Worm (Caenorhabditis elegans) whole organism, L1 larva: ENCODE data around the gene ZK470.6.

ENCODE experiments used
- C04F5.9 ChIP-seq: sonication (generic microtip); optimal IDR thresholded peaks from 2 replicates; lab custom pipeline; 2016; ENCODE audit warnings: missing genetic modification characterization, missing compliant biosample characterization
- C34B4.2 ChIP-seq: sonication (generic microtip); optimal IDR thresholded peaks from 2 replicates; lab custom pipeline; 2017; ENCODE audit warnings: mild to moderate bottlenecking, missing genetic modification characterization, missing compliant biosample characterization
- alr-1 ChIP-seq: fragments of 200-800 bp; sonication (Bioruptor generic); optimal IDR thresholded peaks from 2 replicates; lab custom pipeline; 2018; ENCODE audit warnings: borderline replicate concordance, mild to moderate bottlenecking, missing genetic modification characterization, missing compliant biosample characterization
- aly-2 ChIP-seq: fragments of 150-350 bp; optimal IDR thresholded peaks from 2 replicates; lab custom pipeline; 2014; ENCODE audit warnings: missing biosample characterization, missing genetic modification characterization
- ama-1 ChIP-seq: fragments of 150-350 bp; optimal IDR thresholded peaks from 2 replicates; lab custom pipeline; 2014
- efl-1 ChIP-seq, 4 experiments: fragments of 150-350 bp; optimal IDR thresholded peaks in 3 of 4; peaks in 1 of 4; 1 replicate in 1 of 4; 2 replicates in 3 of 4; lab custom pipeline; 2014; ENCODE audit warnings: missing biosample characterization in 2 of 4, missing genetic modification characterization in 2 of 4, missing genetic modification reagents in 2 of 4
- egl-13 ChIP-seq: sonication (generic microtip); optimal IDR thresholded peaks from 2 replicates; lab custom pipeline; 2016; ENCODE audit warnings: missing genotype, missing genetic modification reagents, missing genetic modification characterization, missing compliant biosample characterization
- ets-5 ChIP-seq: fragments of 200-800 bp; sonication (Bioruptor generic); IDR thresholded peaks from 2 replicates; pipeline ENCODE4 v1.3.6; 2022; ENCODE audit warnings: missing genetic modification characterization, missing compliant biosample characterization
- fkh-10 ChIP-seq: sonication (generic microtip); optimal IDR thresholded peaks from 2 replicates; lab custom pipeline; 2017; ENCODE audit warnings: missing biosample characterization, missing genetic modification reagents, missing genetic modification characterization
- fkh-8 ChIP-seq: sonication (generic microtip); optimal IDR thresholded peaks from 2 replicates; lab custom pipeline; 2016; ENCODE audit warnings: mild to moderate bottlenecking, missing genetic modification characterization, missing compliant biosample characterization
- fos-1 ChIP-seq: fragments of 150-350 bp; optimal IDR thresholded peaks from 2 replicates; lab custom pipeline; 2014; ENCODE audit warnings: missing biosample characterization, missing genetic modification characterization
- hlh-4 ChIP-seq: sonication (generic microtip); optimal IDR thresholded peaks from 2 replicates; lab custom pipeline; 2016; ENCODE audit warnings: mild to moderate bottlenecking, missing genetic modification characterization, missing compliant biosample characterization
- hpl-2 ChIP-seq: fragments of 150-350 bp; optimal IDR thresholded peaks from 2 replicates; lab custom pipeline; 2014; ENCODE audit warnings: missing biosample characterization, missing genetic modification reagents, missing genetic modification characterization
- irx-1 ChIP-seq: sonication (generic microtip); optimal IDR thresholded peaks from 2 replicates; lab custom pipeline; 2016; ENCODE audit warnings: missing genetic modification characterization, missing compliant biosample characterization
- isw-1 ChIP-seq: fragments of 200-800 bp; sonication (Bioruptor generic); IDR thresholded peaks from 2 replicates; pipeline ENCODE4 v1.3.6; 2022; ENCODE audit warnings: missing genetic modification characterization, missing compliant biosample characterization
- lin-35 ChIP-seq, 2 experiments: fragments of 150-350 bp; optimal IDR thresholded peaks; 2 replicates each; lab custom pipeline; 2014; ENCODE audit warnings: missing biosample characterization in 2 of 2, missing genetic modification characterization in 2 of 2, missing genetic modification reagents in 2 of 2
- lin-39 ChIP-seq: fragments of 150-350 bp; optimal IDR thresholded peaks from 2 replicates; lab custom pipeline; 2014; ENCODE audit warnings: missing biosample characterization, missing genetic modification reagents, missing genetic modification characterization
- lir-3 ChIP-seq: sonication (generic microtip); optimal IDR thresholded peaks from 2 replicates; lab custom pipeline; 2016; ENCODE audit warnings: mild to moderate bottlenecking, missing genetic modification characterization, moderate library complexity, missing compliant biosample characterization; ENCODE audit not compliant: poor library complexity
- lsy-2 ChIP-seq, 2 experiments: fragments of 150-350 bp; optimal IDR thresholded peaks; 2 replicates each; lab custom pipeline; 2014; ENCODE audit warnings: missing biosample characterization in 2 of 2, missing genetic modification characterization in 2 of 2
- mdl-1 ChIP-seq, 2 experiments: fragments of 150-350 bp; optimal IDR thresholded peaks; 2 replicates each; lab custom pipeline; 2014 to 2017; ENCODE audit warnings: missing biosample characterization in 2 of 2, missing genetic modification characterization in 2 of 2, inconsistent platforms in 1 of 2
- nhr-19 ChIP-seq: fragments of 200-800 bp; sonication (Bioruptor generic); conservative IDR thresholded peaks from 2 replicates; pipeline ENCODE4 v1.3.6; 2022; ENCODE audit warnings: missing genetic modification characterization, missing compliant biosample characterization
- nhr-237 ChIP-seq: fragments of 150-350 bp; optimal IDR thresholded peaks from 2 replicates; lab custom pipeline; 2014; ENCODE audit warnings: missing biosample characterization, missing genetic modification characterization
- nhr-76 ChIP-seq: sonication (generic microtip); optimal IDR thresholded peaks from 2 replicates; lab custom pipeline; 2017; ENCODE audit warnings: missing biosample characterization, missing genetic modification characterization
- nhr-77 ChIP-seq: fragments of 150-350 bp; optimal IDR thresholded peaks from 2 replicates; lab custom pipeline; 2014; ENCODE audit warnings: missing biosample characterization, missing genetic modification characterization
- nhr-84 ChIP-seq: sonication (generic microtip); optimal IDR thresholded peaks from 2 replicates; lab custom pipeline; 2017; ENCODE audit warnings: missing biosample characterization, missing genetic modification characterization
- nhr-85 ChIP-seq: sonication (generic microtip); peaks from one replicate; lab custom pipeline; 2016; ENCODE audit warnings: missing genetic modification characterization, inconsistent platforms, missing compliant biosample characterization
- nhr-90 ChIP-seq: sonication (generic microtip); optimal IDR thresholded peaks from 2 replicates; lab custom pipeline; 2016; ENCODE audit warnings: mild to moderate bottlenecking, missing genetic modification characterization, missing compliant biosample characterization; ENCODE audit not compliant: poor library complexity
- pag-3 ChIP-seq: sonication (generic microtip); optimal IDR thresholded peaks from 2 replicates; lab custom pipeline; 2017; ENCODE audit warnings: missing genetic modification characterization, mild to moderate bottlenecking, missing compliant biosample characterization, antibody characterized with exemption, borderline replicate concordance; ENCODE audit not compliant: insufficient read depth
- pax-3 ChIP-seq: fragments of 200-800 bp; sonication (Bioruptor generic); optimal IDR thresholded peaks from 2 replicates; lab custom pipeline; 2018; ENCODE audit warnings: mild to moderate bottlenecking, missing genetic modification characterization, moderate library complexity, missing compliant biosample characterization
- pqm-1 ChIP-seq: sonication (generic microtip); optimal IDR thresholded peaks from 3 replicates; lab custom pipeline; 2017; ENCODE audit warnings: missing biosample characterization, missing genetic modification characterization
- sox-4 ChIP-seq: sonication (generic microtip); optimal IDR thresholded peaks from 2 replicates; lab custom pipeline; 2016; ENCODE audit warnings: missing genetic modification characterization, missing compliant biosample characterization
- sup-37 ChIP-seq: fragments of 200-800 bp; sonication (Bioruptor generic); optimal IDR thresholded peaks from 2 replicates; lab custom pipeline; 2018; ENCODE audit warnings: mild to moderate bottlenecking, missing genetic modification characterization, missing compliant biosample characterization
- swsn-7 ChIP-seq: sonication (generic microtip); optimal IDR thresholded peaks from 2 replicates; lab custom pipeline; 2016; ENCODE audit warnings: missing genetic modification characterization, missing compliant biosample characterization
- tbx-2 ChIP-seq: sonication (generic microtip); optimal IDR thresholded peaks from 2 replicates; lab custom pipeline; 2016; ENCODE audit warnings: missing genetic modification characterization, missing compliant biosample characterization
- tlp-1 ChIP-seq: fragments of 150-350 bp; optimal IDR thresholded peaks from 2 replicates; lab custom pipeline; 2014; ENCODE audit warnings: missing biosample characterization, missing genetic modification characterization
- unc-130 ChIP-seq: fragments of 150-350 bp; optimal IDR thresholded peaks from 2 replicates; lab custom pipeline; 2017; ENCODE audit warnings: missing biosample characterization, missing genetic modification characterization, inconsistent platforms
- unc-62 ChIP-seq: fragments of 150-350 bp; optimal IDR thresholded peaks from 2 replicates; lab custom pipeline; 2014; ENCODE audit warnings: missing biosample characterization, missing genetic modification reagents, missing genetic modification characterization
- unc-98 ChIP-seq: fragments of 200-800 bp; sonication (Bioruptor generic); IDR thresholded peaks from 2 replicates; pipeline ENCODE4 v1.3.6; 2022; ENCODE audit warnings: missing genetic modification characterization, missing compliant biosample characterization
- xbp-1 ChIP-seq: sonication (generic microtip); optimal IDR thresholded peaks from 2 replicates; lab custom pipeline; 2016; ENCODE audit warnings: missing genetic modification characterization, missing compliant biosample characterization
- zip-4 ChIP-seq: fragments of 200-800 bp; sonication (Bioruptor generic); optimal IDR thresholded peaks from 2 replicates; lab custom pipeline; 2018; ENCODE audit warnings: mild to moderate bottlenecking, missing genetic modification characterization, moderate library complexity, missing compliant biosample characterization
- ztf-4 ChIP-seq: fragments of 150-350 bp; optimal IDR thresholded peaks from 2 replicates; lab custom pipeline; 2014; ENCODE audit warnings: missing biosample characterization, missing genetic modification characterization

The ZK470.6 gene

ce11 chrX:4147600-4148448 is 29.5 kb downstream of the ZK470.6 start (continued):
- TF ChIP-seq unc-98 (GFP tag; lab: Robert Waterston, UW) = no peak
- no peak; the same call in 1 of the 2 replicates for TF ChIP-seq nhr-19
- TF ChIP-seq nhr-237 = no peak
- no peak for TF ChIP-seq tbx-2 (tag; lab: Kevin White, UChicago)
- TF ChIP-seq ama-1 = peak; percentile 32
- no peak for TF ChIP-seq sox-4 (tag; lab: Kevin White, UChicago)
- TF ChIP-seq C04F5.9 (tag; lab: Kevin White, UChicago) = no peak
- no peak for TF ChIP-seq isw-1
- peak; percentile 71 for TF ChIP-seq aly-2 (tag; lab: Kevin White, UChicago)
- no peak for TF ChIP-seq tlp-1
- no peak for TF ChIP-seq egl-13
- no peak for TF ChIP-seq fos-1
- TF ChIP-seq hlh-4 = peak; percentile 10
- no peak for TF ChIP-seq hpl-2
- TF ChIP-seq fkh-8 (tag; lab: Kevin White, UChicago) = peak; percentile 32
- TF ChIP-seq lsy-2 (tag; optimal IDR thresholded peaks at IDR 0.05; lab: Kevin White, UChicago) = peak in 1 of 2 experiments; percentile 24
- no peak for TF ChIP-seq nhr-77 (tag; lab: Kevin White, UChicago)
- no peak for TF ChIP-seq swsn-7 (tag; lab: Kevin White, UChicago)
- TF ChIP-seq nhr-84 = no peak
- TF ChIP-seq pax-3 (tag; lab: Kevin White, UChicago) = no peak
- no peak for TF ChIP-seq fkh-10 (GFP tag; lab: Kevin White, UChicago)
- no peak for TF ChIP-seq ets-5
- TF ChIP-seq efl-1 (optimal IDR thresholded peaks at IDR 0.05; lab: Kevin White, UChicago) = no peak
- TF ChIP-seq efl-1 (GFP tag; optimal IDR thresholded peaks at IDR 0.05 in 1 of 2; lab: Kevin White, UChicago) = peak in 1 of 2 experiments; percentile 71
- no peak for TF ChIP-seq C34B4.2 (tag; lab: Kevin White, UChicago)
- TF ChIP-seq lin-35 (GFP tag; optimal IDR thresholded peaks at IDR 0.05; lab: Kevin White, UChicago) = no peak
- no peak for TF ChIP-seq pqm-1 (tag; lab: Kevin White, UChicago)
- no peak for TF ChIP-seq unc-62
- no peak for TF ChIP-seq nhr-76 (tag; lab: Kevin White, UChicago)
- no peak for TF ChIP-seq irx-1 (tag; lab: Kevin White, UChicago)
- TF ChIP-seq unc-130 (tag; lab: Kevin White, UChicago) = no peak
- TF ChIP-seq zip-4 (GFP tag; lab: Kevin White, UChicago) = no peak
- no peak for TF ChIP-seq sup-37 (GFP tag; lab: Kevin White, UChicago)
- no peak for TF ChIP-seq mdl-1 (tag; optimal IDR thresholded peaks at IDR 0.05; lab: Kevin White, UChicago)
- TF ChIP-seq lir-3 = no peak
- peak; percentile 72 for TF ChIP-seq nhr-85 (tag; lab: Kevin White, UChicago)
- TF ChIP-seq pag-3 (tag; lab: Kevin White, UChicago) = no peak
- TF ChIP-seq xbp-1 (tag; lab: Kevin White, UChicago) = peak; percentile 2
- TF ChIP-seq ztf-4 (tag; lab: Kevin White, UChicago) = peak; percentile 60
- TF ChIP-seq alr-1 = no peak
- TF ChIP-seq lin-39 (tag; lab: Kevin White, UChicago) = peak; percentile 6
- peak; percentile 1 for TF ChIP-seq nhr-90 (tag; lab: Kevin White, UChicago)
